Fruit fly (Drosophila melanogaster): Measurements from ENCODE around the gene CG32694.

DNA sequence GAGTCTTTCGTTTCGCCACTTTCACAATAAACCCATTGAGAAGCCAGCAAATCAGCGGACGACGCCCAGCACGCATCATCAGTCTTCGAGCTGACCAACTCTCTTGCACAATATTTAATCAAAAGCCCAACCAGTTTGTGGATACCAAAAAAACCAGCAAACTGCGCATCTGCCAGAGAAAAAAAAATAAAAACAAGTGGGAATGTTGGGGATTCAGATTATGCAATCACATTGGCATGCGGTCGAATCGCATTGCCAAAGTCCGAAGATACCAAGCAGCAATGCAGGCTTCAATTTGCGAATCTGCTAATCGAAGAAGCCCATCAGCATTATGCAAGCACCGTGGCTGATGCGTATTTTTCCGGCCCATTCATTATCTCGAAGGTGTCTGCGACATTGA lies 57.3 kb downstream of the CG32694 start:
- TF ChIP-seq insv (optimal IDR thresholded peaks at IDR 0.05) (no peak), h (optimal IDR thresholded peaks at IDR 0.05) (no peak)
